Fruit fly (Drosophila melanogaster) whole organism, embryonic: ENCODE data around the gene CG31038.

ENCODE experiments used
- Atf3 ChIP-seq: fragments of 200-800 bp; sonication (Bioruptor generic); optimal IDR thresholded peaks from 3 replicates; lab custom pipeline; 2016; ENCODE audit warnings: missing biosample characterization, missing genetic modification characterization
- Awh ChIP-seq: fragments of 200-800 bp; sonication (Bioruptor generic); IDR thresholded peaks from 2 replicates; pipeline ENCODE4, ENCODE4 v1.3.6; 2022; ENCODE audit warnings: missing biosample characterization, missing genetic modification characterization
- BtbVII ChIP-seq: fragments of 200-800 bp; sonication (Bioruptor generic); optimal IDR thresholded peaks from 3 replicates; lab custom pipeline; 2017; ENCODE audit warnings: missing biosample characterization, mild to moderate bottlenecking, missing genetic modification characterization
- C15 ChIP-seq: fragments of 200-800 bp; sonication (Bioruptor generic); IDR thresholded peaks from 3 replicates; pipeline ENCODE4 v1.3.6; 2022; ENCODE audit warnings: missing biosample characterization, missing genetic modification characterization
- CG10321 ChIP-seq: fragments of 200-800 bp; sonication (Bioruptor generic); IDR thresholded peaks from 2 replicates; pipeline ENCODE4 v1.3.6; 2022; ENCODE audit warnings: missing biosample characterization, missing genetic modification characterization
- CG11093 ChIP-seq: fragments of 200-800 bp; sonication (Bioruptor generic); IDR thresholded peaks from 3 replicates; pipeline ENCODE4 v1.3.6; 2022; ENCODE audit warnings: missing biosample characterization, missing genetic modification characterization
- CG11504 ChIP-seq: fragments of 200-800 bp; sonication (Bioruptor generic); optimal IDR thresholded peaks from 3 replicates; lab custom pipeline; 2019; ENCODE audit warnings: missing biosample characterization, mild to moderate bottlenecking, missing genetic modification characterization, moderate library complexity
- CG13624 ChIP-seq: fragments of 200-800 bp; sonication (Bioruptor generic); optimal IDR thresholded peaks from 2 replicates; lab custom pipeline; 2016; ENCODE audit warnings: missing biosample characterization, missing genetic modification characterization
- CG14860 ChIP-seq: fragments of 200-800 bp; sonication (Bioruptor generic); IDR thresholded peaks from 3 replicates; pipeline ENCODE4 v1.3.6; 2022; ENCODE audit warnings: missing biosample characterization, missing genetic modification characterization; ENCODE audit not compliant: partially characterized antibody
- CG15269 ChIP-seq: fragments of 200-800 bp; sonication (Bioruptor generic); optimal IDR thresholded peaks from 2 replicates; lab custom pipeline; 2018; ENCODE audit warnings: missing biosample characterization, mild to moderate bottlenecking, missing genetic modification characterization, moderate library complexity
- CG15601 ChIP-seq: fragments of 200-800 bp; sonication (Bioruptor generic); optimal IDR thresholded peaks from 3 replicates; lab custom pipeline; 2019; ENCODE audit warnings: missing biosample characterization, mild to moderate bottlenecking, missing genetic modification characterization, moderate library complexity
- CG1603 ChIP-seq: fragments of 200-800 bp; sonication (Bioruptor generic); optimal IDR thresholded peaks from 2 replicates; lab custom pipeline; 2019; ENCODE audit warnings: missing biosample characterization, mild to moderate bottlenecking, missing genetic modification characterization, moderate library complexity
- CG17612 ChIP-seq: fragments of 200-800 bp; sonication (Bioruptor generic); IDR thresholded peaks from 2 replicates; pipeline ENCODE4 v1.3.6; 2022; ENCODE audit warnings: missing biosample characterization, missing genetic modification characterization
- CG18262 ChIP-seq: fragments of 200-800 bp; optimal IDR thresholded peaks from 3 replicates; lab custom pipeline; 2019; ENCODE audit warnings: missing biosample characterization, mild to moderate bottlenecking, missing genetic modification characterization, moderate library complexity
- CG2712 ChIP-seq: fragments of 200-800 bp; optimal IDR thresholded peaks from 3 replicates; lab custom pipeline; 2019; ENCODE audit warnings: missing biosample characterization, mild to moderate bottlenecking, missing genetic modification characterization, moderate library complexity
- CG2889 ChIP-seq: fragments of 200-800 bp; sonication (Bioruptor generic); IDR thresholded peaks from 3 replicates; pipeline ENCODE4 v1.3.6; 2022; ENCODE audit warnings: missing biosample characterization, missing genetic modification characterization
- CG32767 ChIP-seq: fragments of 200-800 bp; sonication (Bioruptor generic); IDR thresholded peaks from 2 replicates; pipeline ENCODE4 v1.3.6; 2022; ENCODE audit warnings: missing biosample characterization, missing genetic modification characterization
- CG4707 ChIP-seq: fragments of 200-800 bp; sonication (Bioruptor generic); optimal IDR thresholded peaks from 2 replicates; lab custom pipeline; 2018; ENCODE audit warnings: missing biosample characterization, mild to moderate bottlenecking, missing genetic modification characterization, moderate library complexity
- CG4730 ChIP-seq: fragments of 200-800 bp; sonication (Bioruptor generic); IDR thresholded peaks from 2 replicates; pipeline ENCODE4 v1.3.6; 2022; ENCODE audit warnings: missing biosample characterization, missing genetic modification characterization
- CG5953 ChIP-seq: fragments of 200-800 bp; sonication (Bioruptor generic); IDR thresholded peaks from 2 replicates; pipeline ENCODE4 v1.3.6; 2022; ENCODE audit warnings: missing biosample characterization, missing genetic modification characterization
- Drgx ChIP-seq: fragments of 200-800 bp; sonication (Bioruptor generic); IDR thresholded peaks from 2 replicates; pipeline ENCODE4 v1.3.6; 2022; ENCODE audit warnings: missing biosample characterization, missing genetic modification characterization
- E2f2 ChIP-seq: fragments of 200-800 bp; sonication (Bioruptor generic); IDR thresholded peaks from 2 replicates; pipeline ENCODE4 v1.3.6; 2022; ENCODE audit warnings: missing biosample characterization, missing genetic modification characterization
- HLH4C ChIP-seq: fragments of 200-800 bp; sonication (Bioruptor generic); IDR thresholded peaks from 3 replicates; pipeline ENCODE4 v1.3.6; 2022; ENCODE audit warnings: missing biosample characterization, missing genetic modification characterization; ENCODE audit not compliant: partially characterized antibody
- HmgD ChIP-seq: fragments of 200-800 bp; sonication (Bioruptor generic); optimal IDR thresholded peaks from 3 replicates; lab custom pipeline; 2016; ENCODE audit warnings: missing biosample characterization, missing genetic modification characterization
- MBD-R2 ChIP-seq: fragments of 200-800 bp; sonication (Bioruptor generic); IDR thresholded peaks from 2 replicates; pipeline ENCODE4 v1.3.6; 2022; ENCODE audit warnings: missing biosample characterization, missing genetic modification characterization
- Med ChIP-seq: fragments of 200-800 bp; sonication (Bioruptor generic); peaks from one replicate; lab custom pipeline; 2016; ENCODE audit warnings: missing biosample characterization, missing genetic modification characterization, mild to moderate bottlenecking, inconsistent platforms, moderate library complexity
- NK7.1 ChIP-seq: fragments of 200-800 bp; sonication (Bioruptor generic); optimal IDR thresholded peaks from 3 replicates; lab custom pipeline; 2016; ENCODE audit warnings: missing biosample characterization, missing genetic modification characterization
- Neu2 ChIP-seq: fragments of 200-800 bp; sonication (Bioruptor generic); optimal IDR thresholded peaks from 3 replicates; lab custom pipeline; 2016; ENCODE audit warnings: missing biosample characterization, missing genetic modification characterization, borderline replicate concordance
- PHDP ChIP-seq: fragments of 200-800 bp; sonication (Bioruptor generic); optimal IDR thresholded peaks from 3 replicates; lab custom pipeline; 2018; ENCODE audit warnings: missing biosample characterization, mild to moderate bottlenecking, missing genetic modification characterization, moderate library complexity
- Ptx1 ChIP-seq: fragments of 200-800 bp; sonication (Bioruptor generic); IDR thresholded peaks from 2 replicates; pipeline ENCODE4 v1.3.6; 2022; ENCODE audit warnings: missing biosample characterization, missing genetic modification characterization
- Sin3A ChIP-seq: fragments of >200 bp; optimal IDR thresholded peaks from 2 replicates; lab custom pipeline; 2018
- Six4 ChIP-seq: fragments of 200-800 bp; sonication (Bioruptor generic); optimal IDR thresholded peaks from 2 replicates; lab custom pipeline; 2016; ENCODE audit warnings: missing biosample characterization, missing genetic modification characterization
- Usf ChIP-seq: fragments of 200-800 bp; sonication (Bioruptor generic); optimal IDR thresholded peaks from 2 replicates; lab custom pipeline; 2017; ENCODE audit warnings: missing genotype, missing biosample characterization, missing genetic modification characterization
- Xbp1 ChIP-seq: fragments of 200-800 bp; sonication (Bioruptor generic); optimal IDR thresholded peaks from 3 replicates; lab custom pipeline; 2016; ENCODE audit warnings: missing biosample characterization, mild to moderate bottlenecking, missing genetic modification characterization
- ac ChIP-seq: fragments of 200-800 bp; sonication (Bioruptor generic); optimal IDR thresholded peaks from 3 replicates; lab custom pipeline; 2017; ENCODE audit warnings: missing biosample characterization, mild to moderate bottlenecking, missing genetic modification characterization
- bigmax ChIP-seq: fragments of 200-800 bp; sonication (Bioruptor generic); optimal IDR thresholded peaks from 2 replicates; lab custom pipeline; 2018; ENCODE audit warnings: missing biosample characterization, mild to moderate bottlenecking, missing genetic modification characterization
- cg ChIP-seq: fragments of 200-800 bp; sonication (Bioruptor generic); optimal IDR thresholded peaks from 3 replicates; lab custom pipeline; 2019; ENCODE audit warnings: missing biosample characterization, mild to moderate bottlenecking, missing genetic modification characterization, moderate library complexity
- chn ChIP-seq: fragments of 200-800 bp; sonication (Bioruptor generic); optimal IDR thresholded peaks from 2 replicates; lab custom pipeline; 2016; ENCODE audit warnings: missing biosample characterization, missing genetic modification characterization
- fru ChIP-seq: fragments of >200 bp; optimal IDR thresholded peaks from 2 replicates; lab custom pipeline; 2017
- gfzf ChIP-seq: fragments of 200-800 bp; sonication (Bioruptor generic); optimal IDR thresholded peaks from 2 replicates; lab custom pipeline; 2016; ENCODE audit warnings: missing biosample characterization, mild to moderate bottlenecking, missing genetic modification characterization, moderate library complexity
- gt ChIP-seq: fragments of 200-800 bp; sonication (Bioruptor generic); IDR thresholded peaks from 2 replicates; pipeline ENCODE4 v1.3.6; 2022; ENCODE audit warnings: missing biosample characterization, missing genetic modification characterization
- insv ChIP-seq, 2 experiments: fragments of 200-800 bp; sonication (Bioruptor generic); optimal IDR thresholded peaks; 3 replicates each; lab custom pipeline; 2016 to 2018; ENCODE audit warnings: missing biosample characterization in 2 of 2, missing genetic modification characterization in 2 of 2
- jigr1 ChIP-seq: fragments of 200-800 bp; sonication (Bioruptor generic); IDR thresholded peaks from 3 replicates; pipeline ENCODE4 v1.3.6; 2022; ENCODE audit warnings: missing biosample characterization, missing genetic modification characterization
- phol ChIP-seq: fragments of 200-800 bp; sonication (Bioruptor generic); optimal IDR thresholded peaks from 3 replicates; lab custom pipeline; 2018; ENCODE audit warnings: missing biosample characterization, mild to moderate bottlenecking, missing genetic modification characterization, moderate library complexity
- run ChIP-seq: fragments of 200-800 bp; sonication (Bioruptor generic); optimal IDR thresholded peaks from 3 replicates; lab custom pipeline; 2018; ENCODE audit warnings: missing biosample characterization, mild to moderate bottlenecking, missing genetic modification characterization
- sob ChIP-seq: fragments of 200-800 bp; sonication (Bioruptor generic); IDR thresholded peaks from 2 replicates; pipeline ENCODE4 v1.3.6; 2022; ENCODE audit warnings: missing biosample characterization, missing genetic modification characterization
- stwl ChIP-seq: fragments of 200-800 bp; sonication (Bioruptor generic); optimal IDR thresholded peaks from 3 replicates; lab custom pipeline; 2018; ENCODE audit warnings: missing biosample characterization, mild to moderate bottlenecking, missing genetic modification characterization, moderate library complexity
- tin ChIP-seq: fragments of 200-800 bp; sonication (Bioruptor generic); optimal IDR thresholded peaks from 3 replicates; lab custom pipeline; 2016; ENCODE audit warnings: missing biosample characterization, missing genetic modification characterization
- tll ChIP-seq, 2 experiments: fragments of 200-800 bp in 1 of 2; fragments of >200 bp in 1 of 2; sonication (Bioruptor generic) in 1 of 2; optimal IDR thresholded peaks; 2 replicates each; lab custom pipeline; 2017 to 2019; ENCODE audit warnings: missing biosample characterization in 2 of 2, missing genetic modification characterization in 2 of 2, mild to moderate bottlenecking in 1 of 2, moderate library complexity in 1 of 2
- tup ChIP-seq: fragments of 200-800 bp; sonication (Bioruptor generic); optimal IDR thresholded peaks from 2 replicates; lab custom pipeline; 2016; ENCODE audit warnings: missing biosample characterization, mild to moderate bottlenecking, missing genetic modification characterization, moderate library complexity
- vfl ChIP-seq: fragments of 200-800 bp; sonication (Bioruptor generic); optimal IDR thresholded peaks from 2 replicates; lab custom pipeline; 2016; ENCODE audit warnings: missing biosample characterization, missing genetic modification characterization
- wek ChIP-seq: fragments of 200-800 bp; sonication (Bioruptor generic); optimal IDR thresholded peaks from 3 replicates; lab custom pipeline; 2018; ENCODE audit warnings: missing biosample characterization, mild to moderate bottlenecking, missing genetic modification characterization, moderate library complexity

CG31038 gene

dm6 chr3R:29876733-29877193 is at the start of gene CG31038 (continued):
- TF ChIP-seq Drgx (GFP tag; lab: Robert Waterston, UW) (peak; percentile 34; the same call in 1 of the 2 replicates), CG14860 (GFP tag; lab: Robert Waterston, UW) (no peak), fru (lab: Kevin White, UChicago) (no peak), Sin3A (lab: Kevin White, UChicago) (no peak), NK7.1 (GFP tag; lab: Kevin White, UChicago) (peak; percentile 1), phol (no peak), bigmax (GFP tag; lab: Kevin White, UChicago) (no peak), PHDP (tag; lab: Kevin White, UChicago) (no peak), CG4730 (GFP tag; lab: Robert Waterston, UW) (no peak), Awh (GFP tag; lab: Robert Waterston, UW) (no peak; the same call in 1 of the 2 replicates), chn (GFP tag; lab: Kevin White, UChicago) (peak; percentile 26), CG5953 (GFP tag; lab: Robert Waterston, UW) (no peak), CG18262 (tag; lab: Kevin White, UChicago) (peak; percentile 37), insv (GFP tag; optimal IDR thresholded peaks at IDR 0.05; lab: Kevin White, UChicago) (no peak), CG10321 (GFP tag; lab: Robert Waterston, UW) (no peak), cg (GFP tag; lab: Kevin White, UChicago) (peak; percentile 97), CG32767 (GFP tag; lab: Robert Waterston, UW) (peak; percentile 47), CG15269 (tag; lab: Kevin White, UChicago) (peak; percentile 3), stwl (tag; lab: Kevin White, UChicago) (peak; percentile 13), CG2889 (GFP tag; lab: Robert Waterston, UW) (no peak), Usf (GFP tag; lab: Kevin White, UChicago) (no peak), Six4 (GFP tag; lab: Kevin White, UChicago) (no peak), sob (peak; percentile 57), HmgD (GFP tag; lab: Kevin White, UChicago) (no peak), Ptx1 (GFP tag; lab: Robert Waterston, UW) (no peak), Atf3 (GFP tag; lab: Kevin White, UChicago) (no peak), Med (peak; percentile 88), HLH4C (GFP tag; lab: Robert Waterston, UW) (peak; percentile 42; the same call in 1 of the 3 replicates), CG13624 (GFP tag; lab: Kevin White, UChicago) (no peak), tin (GFP tag; lab: Kevin White, UChicago) (no peak), BtbVII (GFP tag; lab: Kevin White, UChicago) (no peak), MBD-R2 (GFP tag; lab: Robert Waterston, UW) (peak; percentile 29; the same call in 1 of the 2 replicates), E2f2 (GFP tag; lab: Robert Waterston, UW) (no peak), ac (GFP tag; lab: Kevin White, UChicago) (no peak), run (no peak), gfzf (GFP tag; lab: Kevin White, UChicago) (no peak), CG15601 (tag; lab: Kevin White, UChicago) (peak; percentile 80), Neu2 (GFP tag; lab: Kevin White, UChicago) (no peak), CG17612 (GFP tag; lab: Robert Waterston, UW) (no peak), gt (GFP tag; lab: Robert Waterston, UW) (no peak), CG11093 (no peak), tup (GFP tag; lab: Kevin White, UChicago) (no peak), wek (GFP tag; lab: Kevin White, UChicago) (peak; percentile 39), CG4707 (GFP tag; lab: Kevin White, UChicago) (no peak), CG11504 (tag; lab: Kevin White, UChicago) (no peak), CG1603 (peak; percentile 14), CG2712 (tag; lab: Kevin White, UChicago) (peak; percentile 29), vfl (no peak), C15 (GFP tag; lab: Robert Waterston, UW) (no peak), tll (GFP tag; optimal IDR thresholded peaks at IDR 0.05; lab: Kevin White, UChicago) (peak in 1 of 2 experiments; percentile 25), jigr1 (no peak), Xbp1 (no peak)
